Fruit fly (Drosophila melanogaster) whole organism, embryonic: Measurements from ENCODE around the gene Ns1.

Experiments used
- Ada2b ChIP-seq: fragments of 200-800 bp; sonication (Bioruptor generic); IDR thresholded peaks from 2 replicates; pipeline ENCODE4 v1.3.6; 2022; ENCODE audit warnings: missing biosample characterization, missing genetic modification characterization
- BEAF-32 ChIP-seq: fragments of 200-800 bp; sonication (Bioruptor generic); optimal IDR thresholded peaks from 3 replicates; lab custom pipeline; 2017; ENCODE audit warnings: missing biosample characterization, missing genetic modification characterization, mild to moderate bottlenecking, moderate library complexity, missing genetic modification reagents
- Bdp1 ChIP-seq: fragments of 200-800 bp; sonication (Bioruptor generic); optimal IDR thresholded peaks from 3 replicates; lab custom pipeline; 2016; ENCODE audit warnings: missing biosample characterization, missing genetic modification characterization
- C15 ChIP-seq: fragments of 200-800 bp; sonication (Bioruptor generic); IDR thresholded peaks from 3 replicates; pipeline ENCODE4 v1.3.6; 2022; ENCODE audit warnings: missing biosample characterization, missing genetic modification characterization
- CG11085 ChIP-seq: fragments of 200-800 bp; sonication (Bioruptor generic); IDR thresholded peaks from 2 replicates; pipeline ENCODE4 v1.3.6; 2022; ENCODE audit warnings: missing biosample characterization, missing genetic modification characterization
- CG11723 ChIP-seq: fragments of 200-800 bp; sonication (Bioruptor generic); optimal IDR thresholded peaks from 2 replicates; lab custom pipeline; 2017; ENCODE audit warnings: missing biosample characterization, mild to moderate bottlenecking, missing genetic modification characterization
- CG12155 ChIP-seq: fragments of 200-800 bp; sonication (Bioruptor generic); optimal IDR thresholded peaks from 3 replicates; lab custom pipeline; 2016; ENCODE audit warnings: missing biosample characterization, missing genetic modification characterization
- CG13123 ChIP-seq: fragments of 200-800 bp; sonication (Bioruptor generic); optimal IDR thresholded peaks from 2 replicates; lab custom pipeline; 2016; ENCODE audit warnings: missing biosample characterization, missing genetic modification characterization
- CG15011 ChIP-seq: fragments of 200-800 bp; sonication (Bioruptor generic); optimal IDR thresholded peaks from 3 replicates; lab custom pipeline; 2018; ENCODE audit warnings: missing biosample characterization, mild to moderate bottlenecking, missing genetic modification characterization
- CG15601 ChIP-seq: fragments of 200-800 bp; sonication (Bioruptor generic); optimal IDR thresholded peaks from 3 replicates; lab custom pipeline; 2019; ENCODE audit warnings: missing biosample characterization, mild to moderate bottlenecking, missing genetic modification characterization, moderate library complexity
- CG16779 ChIP-seq: fragments of 200-800 bp; sonication (Bioruptor generic); IDR thresholded peaks from 2 replicates; pipeline ENCODE4 v1.3.6; 2022; ENCODE audit warnings: missing biosample characterization, missing genetic modification characterization
- CG17612 ChIP-seq: fragments of 200-800 bp; sonication (Bioruptor generic); IDR thresholded peaks from 2 replicates; pipeline ENCODE4 v1.3.6; 2022; ENCODE audit warnings: missing biosample characterization, missing genetic modification characterization
- CG18262 ChIP-seq: fragments of 200-800 bp; optimal IDR thresholded peaks from 3 replicates; lab custom pipeline; 2019; ENCODE audit warnings: missing biosample characterization, mild to moderate bottlenecking, missing genetic modification characterization, moderate library complexity
- CG2678 ChIP-seq: fragments of 200-800 bp; sonication (Bioruptor generic); optimal IDR thresholded peaks from 3 replicates; lab custom pipeline; 2019; ENCODE audit warnings: missing biosample characterization, mild to moderate bottlenecking, missing genetic modification characterization, moderate library complexity
- CG2875 ChIP-seq: fragments of 200-800 bp; sonication (Bioruptor generic); optimal IDR thresholded peaks from 2 replicates; lab custom pipeline; 2017; ENCODE audit warnings: missing biosample characterization, mild to moderate bottlenecking, missing genetic modification characterization, missing genetic modification reagents
- CG30403 ChIP-seq: fragments of 200-800 bp; sonication (Bioruptor generic); optimal IDR thresholded peaks from 3 replicates; lab custom pipeline; 2016; ENCODE audit warnings: missing biosample characterization, missing genetic modification characterization
- CG31441 ChIP-seq: fragments of 200-800 bp; sonication (Bioruptor generic); IDR thresholded peaks from 2 replicates; pipeline ENCODE4 v1.3.6; 2022; ENCODE audit warnings: missing biosample characterization, missing genetic modification characterization
- CG32532 ChIP-seq: fragments of 200-800 bp; sonication (Bioruptor generic); IDR thresholded peaks from 2 replicates; pipeline ENCODE4 v1.3.6; 2022; ENCODE audit warnings: missing biosample characterization, missing genetic modification characterization
- CG3281 ChIP-seq: fragments of 200-800 bp; sonication (Bioruptor generic); optimal IDR thresholded peaks from 3 replicates; lab custom pipeline; 2017; ENCODE audit warnings: missing biosample characterization, mild to moderate bottlenecking, missing genetic modification characterization
- CG33557 ChIP-seq: fragments of 200-800 bp; sonication (Bioruptor generic); optimal IDR thresholded peaks from 2 replicates; lab custom pipeline; 2019; ENCODE audit warnings: missing biosample characterization, mild to moderate bottlenecking, missing genetic modification characterization, moderate library complexity
- CG43689 ChIP-seq: fragments of 200-800 bp; sonication (Bioruptor generic); IDR thresholded peaks from 2 replicates; pipeline ENCODE4 v1.3.6; 2022; ENCODE audit warnings: missing biosample characterization, missing genetic modification characterization
- CG4617 ChIP-seq: fragments of 200-800 bp; sonication (Bioruptor generic); optimal IDR thresholded peaks from 3 replicates; lab custom pipeline; 2016; ENCODE audit warnings: missing biosample characterization, missing genetic modification characterization, borderline replicate concordance
- CG6175 ChIP-seq: fragments of 200-800 bp; sonication (Bioruptor generic); IDR thresholded peaks from 3 replicates; pipeline ENCODE4 v1.3.6; 2022; ENCODE audit warnings: missing biosample characterization, missing genetic modification characterization
- CG6254 ChIP-seq: fragments of 200-800 bp; sonication (Bioruptor generic); optimal IDR thresholded peaks from 3 replicates; lab custom pipeline; 2017; ENCODE audit warnings: mild to moderate bottlenecking, missing biosample characterization, missing genetic modification reagents, missing genetic modification characterization
- CG7928 ChIP-seq: fragments of 200-800 bp; sonication (Bioruptor generic); optimal IDR thresholded peaks from 2 replicates; lab custom pipeline; 2017; ENCODE audit warnings: missing biosample characterization, mild to moderate bottlenecking, missing genetic modification characterization
- CG9932 ChIP-seq: fragments of 200-800 bp; sonication (Bioruptor generic); IDR thresholded peaks from 2 replicates; pipeline ENCODE4 v1.3.6; 2022; ENCODE audit warnings: missing biosample characterization, missing genetic modification characterization
- Deaf1 ChIP-seq: fragments of 200-800 bp; optimal IDR thresholded peaks from 3 replicates; lab custom pipeline; 2019; ENCODE audit warnings: missing biosample characterization, mild to moderate bottlenecking, missing genetic modification characterization, moderate library complexity
- E2f2 ChIP-seq: fragments of 200-800 bp; sonication (Bioruptor generic); IDR thresholded peaks from 2 replicates; pipeline ENCODE4 v1.3.6; 2022; ENCODE audit warnings: missing biosample characterization, missing genetic modification characterization
- Ets97D ChIP-seq: fragments of 200-800 bp; sonication (Bioruptor generic); optimal IDR thresholded peaks from 3 replicates; lab custom pipeline; 2016; ENCODE audit warnings: missing biosample characterization, missing genetic modification characterization
- HLHmδ ChIP-seq: fragments of 200-800 bp; sonication (Bioruptor generic); optimal IDR thresholded peaks from 2 replicates; lab custom pipeline; 2018; ENCODE audit warnings: missing biosample characterization, mild to moderate bottlenecking, missing genetic modification characterization, moderate library complexity
- Mrtf ChIP-seq: fragments of 200-800 bp; sonication (Bioruptor generic); IDR thresholded peaks from 3 replicates; pipeline ENCODE4 v1.3.6; 2022; ENCODE audit warnings: missing biosample characterization, missing genetic modification characterization
- PHDP ChIP-seq: fragments of 200-800 bp; sonication (Bioruptor generic); optimal IDR thresholded peaks from 3 replicates; lab custom pipeline; 2018; ENCODE audit warnings: missing biosample characterization, mild to moderate bottlenecking, missing genetic modification characterization, moderate library complexity
- ac ChIP-seq: fragments of 200-800 bp; sonication (Bioruptor generic); optimal IDR thresholded peaks from 3 replicates; lab custom pipeline; 2017; ENCODE audit warnings: missing biosample characterization, mild to moderate bottlenecking, missing genetic modification characterization
- amos ChIP-seq: fragments of 200-800 bp; sonication (Bioruptor generic); IDR thresholded peaks from 2 replicates; pipeline ENCODE4 v1.3.6; 2022; ENCODE audit warnings: missing biosample characterization, missing genetic modification characterization; ENCODE audit not compliant: partially characterized antibody
- bcd ChIP-seq: fragments of 200-800 bp; sonication (Bioruptor generic); optimal IDR thresholded peaks from 2 replicates; lab custom pipeline; 2017; ENCODE audit warnings: missing biosample characterization, mild to moderate bottlenecking, missing genetic modification characterization
- chif ChIP-seq, 2 experiments: fragments of 200-800 bp; sonication (Bioruptor generic); optimal IDR thresholded peaks; 3 replicates each; lab custom pipeline; 2016; ENCODE audit warnings: missing biosample characterization in 2 of 2, missing genetic modification characterization in 2 of 2
- dati ChIP-seq: fragments of 200-800 bp; sonication (Bioruptor generic); IDR thresholded peaks from 2 replicates; pipeline ENCODE4 v1.3.6; 2022; ENCODE audit warnings: missing biosample characterization, missing genetic modification characterization
- eve ChIP-seq, 2 experiments: fragments of >200 bp; optimal IDR thresholded peaks; 2 replicates each; lab custom pipeline; 2017; ENCODE audit warnings: missing biosample characterization in 2 of 2, missing genetic modification characterization in 2 of 2
- eyg ChIP-seq: fragments of 200-800 bp; sonication (Bioruptor generic); optimal IDR thresholded peaks from 3 replicates; lab custom pipeline; 2016; ENCODE audit warnings: missing biosample characterization, missing genetic modification characterization
- gfzf ChIP-seq: fragments of 200-800 bp; sonication (Bioruptor generic); optimal IDR thresholded peaks from 2 replicates; lab custom pipeline; 2016; ENCODE audit warnings: missing biosample characterization, mild to moderate bottlenecking, missing genetic modification characterization, moderate library complexity
- jing ChIP-seq: fragments of 200-800 bp; sonication (Bioruptor generic); optimal IDR thresholded peaks from 2 replicates; lab custom pipeline; 2018; ENCODE audit warnings: missing biosample characterization, mild to moderate bottlenecking, missing genetic modification characterization
- lola ChIP-seq, 3 experiments: fragments of >200 bp in 2 of 3; fragments of 200-800 bp in 1 of 3; sonication (Bioruptor generic) in 1 of 3; optimal IDR thresholded peaks; 2 replicates each; lab custom pipeline; 2017 to 2019; ENCODE audit warnings: missing biosample characterization in 3 of 3, missing genetic modification characterization in 3 of 3, mild to moderate bottlenecking in 1 of 3, moderate library complexity in 1 of 3
- lov ChIP-seq, 2 experiments: fragments of 200-800 bp in 1 of 2; fragments of >200 bp in 1 of 2; sonication (Bioruptor generic) in 1 of 2; IDR thresholded peaks in 1 of 2; optimal IDR thresholded peaks in 1 of 2; 2 replicates in 1 of 2; 3 replicates in 1 of 2; pipeline versions ENCODE4 v1.3.6 to Lab custom; 2017 to 2022; ENCODE audit warnings: missing biosample characterization in 1 of 2, missing genetic modification characterization in 1 of 2
- nmo ChIP-seq: fragments of 200-800 bp; sonication (Bioruptor generic); optimal IDR thresholded peaks from 2 replicates; lab custom pipeline; 2018; ENCODE audit warnings: missing biosample characterization, mild to moderate bottlenecking, missing genetic modification characterization, moderate library complexity
- pho ChIP-seq: fragments of 200-800 bp; sonication (Bioruptor generic); optimal IDR thresholded peaks from 2 replicates; lab custom pipeline; 2016; ENCODE audit warnings: missing biosample characterization, missing genetic modification characterization
- phol ChIP-seq: fragments of 200-800 bp; sonication (Bioruptor generic); optimal IDR thresholded peaks from 3 replicates; lab custom pipeline; 2018; ENCODE audit warnings: missing biosample characterization, mild to moderate bottlenecking, missing genetic modification characterization, moderate library complexity
- pzg ChIP-seq: fragments of 200-800 bp; sonication (Bioruptor generic); optimal IDR thresholded peaks from 3 replicates; lab custom pipeline; 2018; ENCODE audit warnings: missing biosample characterization, mild to moderate bottlenecking, missing genetic modification characterization, moderate library complexity
- ranshi ChIP-seq: fragments of 200-800 bp; sonication (Bioruptor generic); IDR thresholded peaks from 2 replicates; pipeline ENCODE4 v1.3.6; 2022; ENCODE audit warnings: missing biosample characterization, missing genetic modification characterization
- sima ChIP-seq: fragments of 200-800 bp; sonication (Bioruptor generic); optimal IDR thresholded peaks from 2 replicates; lab custom pipeline; 2016; ENCODE audit warnings: missing biosample characterization, missing genetic modification characterization
- sug ChIP-seq: fragments of 200-800 bp; optimal IDR thresholded peaks from 2 replicates; lab custom pipeline; 2019; ENCODE audit warnings: missing biosample characterization, mild to moderate bottlenecking, missing genetic modification characterization, moderate library complexity

Ns1 gene

DNA sequence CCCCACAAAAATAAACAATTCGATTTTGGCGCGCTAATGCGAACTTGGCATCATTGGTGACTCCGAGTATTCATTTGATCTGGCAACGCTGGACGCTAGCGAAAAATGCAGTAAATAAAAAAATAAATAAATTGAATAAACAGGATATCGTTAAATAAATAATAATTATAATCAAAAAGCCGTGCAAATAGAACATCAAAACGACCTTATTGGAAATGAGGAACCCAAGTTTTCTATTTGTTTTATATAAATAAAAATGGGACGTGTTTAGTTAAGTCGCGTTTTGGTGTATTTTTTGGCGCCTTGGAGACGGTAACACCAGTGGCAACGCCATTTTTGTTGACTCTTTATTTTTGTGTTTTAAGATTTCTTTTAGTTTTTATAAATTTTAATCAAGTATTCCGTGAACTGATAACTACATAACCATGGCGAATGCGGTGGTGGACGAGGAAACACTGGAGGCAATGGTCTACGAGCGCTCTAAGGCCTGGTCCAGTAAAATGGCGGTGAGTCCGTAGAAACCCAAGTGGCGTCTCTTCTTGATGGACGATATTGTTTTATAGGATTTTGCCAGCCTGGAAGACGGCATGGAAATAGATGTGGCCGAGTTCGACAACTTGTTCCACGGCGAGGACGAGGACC, 15.6 kb upstream of the Ns1 start, which contains the start of gene cal1:
Gene cal1 (plus strand): TSS at position 304 of the 642 bp plus-strand sequence.
- TF ChIP-seq CG6254 (GFP tag; lab: Kevin White, UChicago) (no peak), pzg (peak; percentile 60), CG7928 (no peak), lov (optimal IDR thresholded peaks at IDR 0.05; lab: Kevin White, UChicago) (no peak), lov (GFP tag; IDR thresholded peaks at IDR 0.05; lab: Robert Waterston, UW) (no peak), sima (GFP tag; lab: Kevin White, UChicago) (no peak), lola (GFP tag; optimal IDR thresholded peaks at IDR 0.05; lab: Kevin White, UChicago) (no peak), eve (GFP tag; optimal IDR thresholded peaks at IDR 0.05; lab: Kevin White, UChicago) (no peak), chif (GFP tag; optimal IDR thresholded peaks at IDR 0.05; lab: Kevin White, UChicago) (no peak), CG32532 (GFP tag; lab: Robert Waterston, UW) (no peak), pho (GFP tag; lab: Kevin White, UChicago) (no peak), CG9932 (GFP tag; lab: Robert Waterston, UW) (no peak), dati (GFP tag; lab: Robert Waterston, UW) (no peak), Ada2b (GFP tag; lab: Robert Waterston, UW) (no peak), CG11085 (GFP tag; lab: Robert Waterston, UW) (no peak), HLHmδ (no peak), CG13123 (GFP tag; lab: Kevin White, UChicago) (no peak), CG15011 (GFP tag; lab: Kevin White, UChicago) (no peak), CG11723 (GFP tag; lab: Kevin White, UChicago) (no peak), CG4617 (GFP tag; lab: Kevin White, UChicago) (peak; percentile 51), Ets97D (GFP tag; lab: Kevin White, UChicago) (peak; percentile 15), CG18262 (no peak), Bdp1 (GFP tag; lab: Kevin White, UChicago) (no peak), CG17612 (GFP tag; lab: Robert Waterston, UW) (no peak), PHDP (tag; lab: Kevin White, UChicago) (no peak), ranshi (GFP tag; lab: Robert Waterston, UW) (no peak), CG3281 (GFP tag; lab: Kevin White, UChicago) (no peak), BEAF-32 (GFP tag; lab: Kevin White, UChicago) (peak; percentile 51), jing (GFP tag; lab: Kevin White, UChicago) (no peak), E2f2 (GFP tag; lab: Robert Waterston, UW) (peak; percentile 97), CG33557 (GFP tag; lab: Kevin White, UChicago) (no peak), CG43689 (GFP tag; lab: Robert Waterston, UW) (no peak), C15 (GFP tag; lab: Robert Waterston, UW) (no peak), nmo (peak; percentile 49), CG6175 (GFP tag; lab: Robert Waterston, UW) (no peak), sug (tag; lab: Kevin White, UChicago) (no peak), CG15601 (tag; lab: Kevin White, UChicago) (no peak), Mrtf (GFP tag; lab: Robert Waterston, UW) (no peak), bcd (GFP tag; lab: Kevin White, UChicago) (no peak), ac (GFP tag; lab: Kevin White, UChicago) (no peak), CG31441 (no peak), CG2678 (tag; lab: Kevin White, UChicago) (no peak), eyg (no peak), CG12155 (GFP tag; lab: Kevin White, UChicago) (no peak), phol (peak; percentile 95), gfzf (GFP tag; lab: Kevin White, UChicago) (peak; percentile 65), CG2875 (GFP tag; lab: Kevin White, UChicago) (no peak), Deaf1 (tag; lab: Kevin White, UChicago) (no peak), CG16779 (GFP tag; lab: Robert Waterston, UW) (no peak), CG30403 (GFP tag; lab: Kevin White, UChicago) (no peak), amos (GFP tag; lab: Robert Waterston, UW) (0 out of 2 replicates have a peak, but pooled peaks have one; percentile 26)
